Worm (Caenorhabditis elegans): ENCODE data around the gene C27D6.3.

Gene C27D6.3

ce11 chrII:5166738-5167137 is 7.5 kb downstream of the C27D6.3 start, which contains the start of gene srb-3:
TSS of gene srb-3 (minus strand) at chrII:5166838.
- TF ChIP-seq dpl-1 (GFP tag; optimal IDR thresholded peaks at IDR 0.05) (no peak), spr-3 (GFP tag; optimal IDR thresholded peaks at IDR 0.05) (no peak), lin-1 (GFP tag; IDR thresholded peaks at IDR 0.05) (no peak)

ce11 chrII:5163283-5163682 is 11.0 kb downstream of the C27D6.3 start, which contains the start of gene srb-5:
TSS of gene srb-5 (minus strand) at chrII:5163383.
- TF ChIP-seq Y75B8A.6 (GFP tag; IDR thresholded peaks at IDR 0.05) (no peak), nhr-41 (GFP tag; IDR thresholded peaks at IDR 0.05) (no peak), ctbp-1 (GFP tag; IDR thresholded peaks at IDR 0.05) (no peak)

- TF ChIP-seq attf-4 (tag; optimal IDR thresholded peaks at IDR 0.05) (no peak), daf-8 (GFP tag; IDR thresholded peaks at IDR 0.05) (no peak), Y105C5A.15 (GFP tag; IDR thresholded peaks at IDR 0.05) (no peak), daf-12 (tag; optimal IDR thresholded peaks at IDR 0.05) (no peak)
These were observed 13.2 kb downstream of the C27D6.3 start, which contains the start of gene C27D6.11 for ce11 chrII:5161102-5161501. TSS of gene C27D6.11 (minus strand) at chrII:5161202.

- 0 out of 2 replicates have a peak, but pooled peaks have one; percentile 34 for TF ChIP-seq F26F4.8 (GFP tag; conservative IDR thresholded peaks at IDR 0.05)
These were observed 15.5 kb downstream of the C27D6.3 start, which contains the start of gene F58A6.9 for ce11 chrII:5158774-5159173. TSS of gene F58A6.9 (minus strand) at chrII:5158874.

ce11 chrII:5157525-5157924 is 16.7 kb downstream of the C27D6.3 start, which contains the start of gene srb-13:
TSS of gene srb-13 (minus strand) at chrII:5157625.
- no peak for TF ChIP-seq nhr-28 (tag; optimal IDR thresholded peaks at IDR 0.05)
- TF ChIP-seq dmd-9 (GFP tag; IDR thresholded peaks at IDR 0.05), result no peak
- no peak for TF ChIP-seq daf-12 (tag; optimal IDR thresholded peaks at IDR 0.05)
- TF ChIP-seq cey-2 (tag; optimal IDR thresholded peaks at IDR 0.05; ENCODE audit: borderline replicate concordance, insufficient read depth), result no peak
- TF ChIP-seq T20F7.1 (GFP tag; optimal IDR thresholded peaks at IDR 0.05), result no peak
- TF ChIP-seq nhr-41 (GFP tag; IDR thresholded peaks at IDR 0.05), result no peak
- no peak for TF ChIP-seq ceh-44 (GFP tag; IDR thresholded peaks at IDR 0.05)
- TF ChIP-seq pha-4 (GFP tag; IDR thresholded peaks at IDR 0.05), result no peak
- TF ChIP-seq pha-4 (tag; optimal IDR thresholded peaks at IDR 0.05), result no peak
- no peak for TF ChIP-seq arid-1 (GFP tag; conservative IDR thresholded peaks at IDR 0.05)
- TF ChIP-seq hlh-30 (tag; optimal IDR thresholded peaks at IDR 0.05; ENCODE audit: insufficient read depth), result no peak
- TF ChIP-seq nhr-6 (tag; optimal IDR thresholded peaks at IDR 0.05), result no peak
- TF ChIP-seq zfp-3 (GFP tag; conservative IDR thresholded peaks at IDR 0.05), result no peak
- no peak for TF ChIP-seq ama-1 (optimal IDR thresholded peaks at IDR 0.05)
- no peak for TF ChIP-seq R02D3.7 (tag; optimal IDR thresholded peaks at IDR 0.05)
- no peak for TF ChIP-seq Y48G9A.11 (GFP tag; IDR thresholded peaks at IDR 0.05)
- TF ChIP-seq ZK337.2 (GFP tag; IDR thresholded peaks at IDR 0.05), result no peak
- TF ChIP-seq tra-1 (GFP tag; IDR thresholded peaks at IDR 0.05), result no peak
- no peak for TF ChIP-seq nhr-77 (tag; optimal IDR thresholded peaks at IDR 0.05)
- TF ChIP-seq pqm-1 (tag; optimal IDR thresholded peaks at IDR 0.05), result no peak

ce11 chrII:5156983-5157382 is 17.3 kb downstream of the C27D6.3 start, which contains the start of gene msp-45:
TSS of gene msp-45 (minus strand) at chrII:5157083.
- no peak for TF ChIP-seq arid-1 (GFP tag; conservative IDR thresholded peaks at IDR 0.05)
- TF ChIP-seq ceh-44 (GFP tag; IDR thresholded peaks at IDR 0.05), result no peak
- TF ChIP-seq saeg-2 (GFP tag; IDR thresholded peaks at IDR 0.05), result no peak
- no peak for TF ChIP-seq snpc-4 (tag; optimal IDR thresholded peaks at IDR 0.05)
- no peak for TF ChIP-seq aly-2 (tag; optimal IDR thresholded peaks at IDR 0.05)
- TF ChIP-seq ama-1 (optimal IDR thresholded peaks at IDR 0.05), result no peak
- no peak for TF ChIP-seq nhr-25 (tag; optimal IDR thresholded peaks at IDR 0.05; ENCODE audit: borderline replicate concordance, insufficient read depth)
- no peak for TF ChIP-seq ceh-82 (tag; optimal IDR thresholded peaks at IDR 0.05)
- TF ChIP-seq zip-11 (GFP tag; IDR thresholded peaks at IDR 0.05), result no peak
- TF ChIP-seq nhr-10 (tag; optimal IDR thresholded peaks at IDR 0.05), result no peak
- TF ChIP-seq rbr-2 (tag; optimal IDR thresholded peaks at IDR 0.05), result no peak
- no peak for TF ChIP-seq dve-1 (tag; optimal IDR thresholded peaks at IDR 0.05; ENCODE audit: insufficient read depth)

All from whole organism, L4 larva.